Worm (Caenorhabditis elegans) whole organism, early embryonic: Measurements from ENCODE around the gene T13C2.2.

ENCODE experiments used
- aly-1 ChIP-seq: sonication (generic microtip); optimal IDR thresholded peaks from 2 replicates; lab custom pipeline; 2016; ENCODE audit warnings: missing genetic modification characterization, missing compliant biosample characterization
- ama-1 ChIP-seq: fragments of 150-350 bp; optimal IDR thresholded peaks from 2 replicates; lab custom pipeline; 2014
- ets-7 ChIP-seq: sonication (generic microtip); optimal IDR thresholded peaks from 2 replicates; lab custom pipeline; 2016; ENCODE audit warnings: missing genotype, missing genetic modification characterization, missing compliant biosample characterization
- flt-1 ChIP-seq: fragments of 200-800 bp; sonication (Bioruptor generic); IDR thresholded peaks from 2 replicates; pipeline ENCODE4 v1.3.6; 2022; ENCODE audit warnings: missing genetic modification characterization, missing compliant biosample characterization
- hmbx-1 ChIP-seq: sonication (generic microtip); optimal IDR thresholded peaks from 2 replicates; lab custom pipeline; 2016; ENCODE audit warnings: mild to moderate bottlenecking, missing genetic modification characterization, missing compliant biosample characterization
- hmg-4 ChIP-seq: fragments of 200-800 bp; sonication (Bioruptor generic); optimal IDR thresholded peaks from 2 replicates; lab custom pipeline; 2018; ENCODE audit warnings: mild to moderate bottlenecking, missing genetic modification characterization, missing compliant biosample characterization
- hnd-1 ChIP-seq: sonication (generic microtip); optimal IDR thresholded peaks from 2 replicates; lab custom pipeline; 2016; ENCODE audit warnings: missing genetic modification characterization, missing compliant biosample characterization
- tbx-11 ChIP-seq: fragments of 200-800 bp; sonication (Bioruptor generic); IDR thresholded peaks from 2 replicates; pipeline ENCODE4 v1.3.6; 2022; ENCODE audit warnings: missing genetic modification characterization, missing compliant biosample characterization
- tra-4 ChIP-seq: sonication (generic microtip); optimal IDR thresholded peaks from 2 replicates; lab custom pipeline; 2017; ENCODE audit warnings: missing genetic modification characterization, missing compliant biosample characterization

DNA sequence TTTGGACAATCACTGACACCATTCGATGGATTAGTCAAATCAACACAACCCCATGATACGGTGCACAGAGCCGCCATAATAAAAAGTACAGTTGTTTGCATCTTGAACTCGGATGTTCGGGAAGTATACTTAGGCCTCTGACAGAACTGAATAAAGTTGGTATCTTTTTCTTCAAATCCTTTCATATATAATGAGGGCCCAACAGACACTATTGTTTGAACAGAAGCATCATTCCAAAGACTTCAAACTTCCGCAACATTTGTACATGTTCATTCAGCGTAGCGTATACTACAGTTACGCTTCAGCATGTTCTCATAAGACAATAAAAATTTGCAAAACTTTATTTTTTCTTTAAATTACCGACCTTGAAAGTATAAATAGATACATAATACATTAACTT is 40.0 kb upstream of the T13C2.2 start, which contains the start of gene F41G3.19:
- TF ChIP-seq ama-1 (no peak), hmg-4 (GFP tag; lab: Kevin White, UChicago) (no peak), ets-7 (tag; lab: Kevin White, UChicago) (no peak), tbx-11 (no peak), aly-1 (no peak), tra-4 (no peak), hnd-1 (tag; lab: Kevin White, UChicago) (no peak), hmbx-1 (tag; lab: Kevin White, UChicago) (no peak), flt-1 (no peak)
